Fruit fly (Drosophila melanogaster) whole organism, embryonic: ENCODE measurements around the gene Pc.

Experiments used
- CG10366 ChIP-seq: fragments of 200-800 bp; sonication (Bioruptor generic); IDR thresholded peaks from 2 replicates; pipeline ENCODE4 v1.3.6; 2022; ENCODE audit warnings: missing biosample characterization, missing genetic modification characterization
- CG10959 ChIP-seq: fragments of 200-800 bp; sonication (Bioruptor generic); IDR thresholded peaks from 2 replicates; pipeline ENCODE4 v1.3.6; 2022; ENCODE audit warnings: missing biosample characterization, missing genetic modification characterization
- CG12391 ChIP-seq: fragments of 200-800 bp; sonication (Bioruptor generic); optimal IDR thresholded peaks from 3 replicates; lab custom pipeline; 2018; ENCODE audit warnings: missing biosample characterization, mild to moderate bottlenecking, missing genetic modification characterization, moderate library complexity
- CG13624 ChIP-seq: fragments of 200-800 bp; sonication (Bioruptor generic); optimal IDR thresholded peaks from 2 replicates; lab custom pipeline; 2016; ENCODE audit warnings: missing biosample characterization, missing genetic modification characterization
- CG14014 ChIP-seq: fragments of 200-800 bp; sonication (Bioruptor generic); IDR thresholded peaks from 2 replicates; pipeline ENCODE4 v1.3.6; 2022; ENCODE audit warnings: missing biosample characterization, missing genetic modification characterization
- CG15269 ChIP-seq: fragments of 200-800 bp; sonication (Bioruptor generic); optimal IDR thresholded peaks from 2 replicates; lab custom pipeline; 2018; ENCODE audit warnings: missing biosample characterization, mild to moderate bottlenecking, missing genetic modification characterization, moderate library complexity
- CG17912 ChIP-seq: fragments of 200-800 bp; sonication (Bioruptor generic); optimal IDR thresholded peaks from 2 replicates; lab custom pipeline; 2018; ENCODE audit warnings: missing biosample characterization, mild to moderate bottlenecking, missing genetic modification characterization
- CG18619 ChIP-seq: fragments of 200-800 bp; sonication (Bioruptor generic); optimal IDR thresholded peaks from 3 replicates; lab custom pipeline; 2017; ENCODE audit warnings: missing biosample characterization, mild to moderate bottlenecking, missing genetic modification characterization
- CG2202 ChIP-seq: fragments of 200-800 bp; sonication (Bioruptor generic); optimal IDR thresholded peaks from 2 replicates; lab custom pipeline; 2018; ENCODE audit warnings: missing biosample characterization, mild to moderate bottlenecking, missing genetic modification characterization
- CG31365 ChIP-seq: fragments of 200-800 bp; sonication (Bioruptor generic); optimal IDR thresholded peaks from 2 replicates; lab custom pipeline; 2018; ENCODE audit warnings: missing biosample characterization, mild to moderate bottlenecking, missing genetic modification characterization
- CG4360 ChIP-seq: fragments of 200-800 bp; sonication (Bioruptor generic); IDR thresholded peaks from 2 replicates; pipeline ENCODE4 v1.3.6; 2022; ENCODE audit warnings: missing biosample characterization, missing genetic modification characterization
- CG4404 ChIP-seq: fragments of 200-800 bp; sonication (Bioruptor generic); IDR thresholded peaks from 2 replicates; pipeline ENCODE4 v1.3.6; 2022; ENCODE audit warnings: missing biosample characterization, missing genetic modification characterization
- CG6791 ChIP-seq: fragments of 200-800 bp; sonication (Bioruptor generic); IDR thresholded peaks from 3 replicates; pipeline ENCODE4 v1.3.6; 2022; ENCODE audit warnings: missing biosample characterization, missing genetic modification characterization; ENCODE audit not compliant: partially characterized antibody
- CG7357 ChIP-seq: fragments of 200-800 bp; sonication (Bioruptor generic); IDR thresholded peaks from 3 replicates; pipeline ENCODE4 v1.3.6; 2022; ENCODE audit warnings: missing biosample characterization, missing genetic modification characterization
- CG7786 ChIP-seq: fragments of 200-800 bp; sonication (Bioruptor generic); optimal IDR thresholded peaks from 2 replicates; lab custom pipeline; 2016; ENCODE audit warnings: missing biosample characterization, missing genetic modification characterization
- CG8281 ChIP-seq: fragments of 200-800 bp; sonication (Bioruptor generic); optimal IDR thresholded peaks from 2 replicates; lab custom pipeline; 2018; ENCODE audit warnings: missing biosample characterization, mild to moderate bottlenecking, missing genetic modification characterization, moderate library complexity
- CG8478 ChIP-seq: fragments of >200 bp; optimal IDR thresholded peaks from 2 replicates; lab custom pipeline; 2018
- Dad ChIP-seq: fragments of 200-800 bp; sonication (Bioruptor generic); optimal IDR thresholded peaks from 3 replicates; lab custom pipeline; 2016; ENCODE audit warnings: missing biosample characterization, missing genetic modification characterization
- Dref ChIP-seq: fragments of 200-800 bp; sonication (Bioruptor generic); IDR thresholded peaks from 2 replicates; pipeline ENCODE4 v1.3.6; 2022; ENCODE audit warnings: missing biosample characterization, missing genetic modification characterization
- E2f1 ChIP-seq: fragments of 200-800 bp; sonication (Bioruptor generic); IDR thresholded peaks from 2 replicates; pipeline ENCODE4 v1.3.6; 2022; ENCODE audit warnings: missing biosample characterization, missing genetic modification characterization
- Ets65A ChIP-seq: fragments of 200-800 bp; sonication (Bioruptor generic); peaks from one replicate; lab custom pipeline; 2016; ENCODE audit warnings: missing biosample characterization, missing genetic modification characterization
- GATAe ChIP-seq: fragments of 200-800 bp; sonication (Bioruptor generic); conservative IDR thresholded peaks from 2 replicates; pipeline ENCODE4 v1.3.6; 2022; ENCODE audit warnings: missing biosample characterization, missing genetic modification characterization
- HLH3B ChIP-seq: fragments of 200-800 bp; sonication (Bioruptor generic); IDR thresholded peaks from 2 replicates; pipeline ENCODE4 v1.3.6; 2022; ENCODE audit warnings: missing biosample characterization, missing genetic modification characterization
- HLHmδ ChIP-seq: fragments of 200-800 bp; sonication (Bioruptor generic); optimal IDR thresholded peaks from 2 replicates; lab custom pipeline; 2018; ENCODE audit warnings: missing biosample characterization, mild to moderate bottlenecking, missing genetic modification characterization, moderate library complexity
- Hr3 ChIP-seq: fragments of 200-800 bp; sonication (Bioruptor generic); optimal IDR thresholded peaks from 3 replicates; lab custom pipeline; 2016; ENCODE audit warnings: missing biosample characterization, missing genetic modification characterization
- Hr39 ChIP-seq: fragments of >200 bp; optimal IDR thresholded peaks from 2 replicates; lab custom pipeline; 2017
- Lhr ChIP-seq: fragments of 200-800 bp; sonication (Bioruptor generic); optimal IDR thresholded peaks from 3 replicates; lab custom pipeline; 2017; ENCODE audit warnings: mild to moderate bottlenecking, missing biosample characterization, missing genetic modification reagents, missing genetic modification characterization
- Med ChIP-seq: fragments of 200-800 bp; sonication (Bioruptor generic); peaks from one replicate; lab custom pipeline; 2016; ENCODE audit warnings: missing biosample characterization, missing genetic modification characterization, mild to moderate bottlenecking, inconsistent platforms, moderate library complexity
- NC2β ChIP-seq: fragments of 200-800 bp; sonication (Bioruptor generic); optimal IDR thresholded peaks from 2 replicates; lab custom pipeline; 2016; ENCODE audit warnings: missing biosample characterization, missing genetic modification characterization
- Nf-YB ChIP-seq: fragments of 200-800 bp; sonication (Bioruptor generic); optimal IDR thresholded peaks from 3 replicates; lab custom pipeline; 2019; ENCODE audit warnings: missing biosample characterization, mild to moderate bottlenecking, missing genetic modification characterization, moderate library complexity
- Rfx ChIP-seq: fragments of 200-800 bp; sonication (Bioruptor generic); IDR thresholded peaks from 2 replicates; pipeline ENCODE4 v1.3.6; 2022; ENCODE audit warnings: missing biosample characterization, missing genetic modification characterization
- Spps ChIP-seq: fragments of 200-800 bp; sonication (Bioruptor generic); optimal IDR thresholded peaks from 2 replicates; lab custom pipeline; 2018; ENCODE audit warnings: missing biosample characterization, mild to moderate bottlenecking, missing genetic modification characterization
- Sry-δ ChIP-seq: fragments of 200-800 bp; sonication (Bioruptor generic); optimal IDR thresholded peaks from 2 replicates; lab custom pipeline; 2016; ENCODE audit warnings: missing biosample characterization, missing genetic modification characterization
- TFAM ChIP-seq: fragments of 200-800 bp; sonication (Bioruptor generic); optimal IDR thresholded peaks from 2 replicates; lab custom pipeline; 2017; ENCODE audit warnings: missing biosample characterization, missing genetic modification characterization, inconsistent platforms
- bowl ChIP-seq: fragments of 200-800 bp; sonication (Bioruptor generic); IDR thresholded peaks from 2 replicates; pipeline ENCODE4 v1.3.6; 2022; ENCODE audit warnings: missing biosample characterization, missing genetic modification characterization
- cad ChIP-seq: fragments of >200 bp; optimal IDR thresholded peaks from 2 replicates; lab custom pipeline; 2017; ENCODE audit warnings: missing biosample characterization, missing genetic modification characterization
- crol ChIP-seq: fragments of 200-800 bp; sonication (Bioruptor generic); IDR thresholded peaks from 2 replicates; pipeline ENCODE4 v1.3.6; 2022; ENCODE audit warnings: missing biosample characterization, missing genetic modification characterization
- dm ChIP-seq: fragments of 200-800 bp; sonication (Bioruptor generic); optimal IDR thresholded peaks from 3 replicates; lab custom pipeline; 2016; ENCODE audit warnings: missing biosample characterization, missing genetic modification characterization
- dmrt11E ChIP-seq: fragments of 200-800 bp; sonication (Bioruptor generic); optimal IDR thresholded peaks from 3 replicates; lab custom pipeline; 2018; ENCODE audit warnings: missing biosample characterization, mild to moderate bottlenecking, missing genetic modification characterization, moderate library complexity
- ftz-f1 ChIP-seq: fragments of 200-800 bp; sonication (Bioruptor generic); optimal IDR thresholded peaks from 2 replicates; lab custom pipeline; 2016; ENCODE audit warnings: missing biosample characterization, missing genetic modification characterization
- jumu ChIP-seq: fragments of 200-800 bp; sonication (Bioruptor generic); optimal IDR thresholded peaks from 3 replicates; lab custom pipeline; 2016; ENCODE audit warnings: missing biosample characterization, missing genetic modification characterization
- ken ChIP-seq: fragments of 200-800 bp; sonication (Bioruptor generic); IDR thresholded peaks from 3 replicates; pipeline ENCODE4 v1.3.6; 2022; ENCODE audit warnings: missing biosample characterization, missing genetic modification characterization
- luna ChIP-seq: fragments of 200-800 bp; sonication (Bioruptor generic); optimal IDR thresholded peaks from 2 replicates; lab custom pipeline; 2016; ENCODE audit warnings: missing biosample characterization, missing genetic modification characterization
- maf-S ChIP-seq: fragments of 200-800 bp; sonication (Bioruptor generic); optimal IDR thresholded peaks from 2 replicates; lab custom pipeline; 2016; ENCODE audit warnings: missing biosample characterization, missing genetic modification characterization
- nmo ChIP-seq: fragments of 200-800 bp; sonication (Bioruptor generic); optimal IDR thresholded peaks from 2 replicates; lab custom pipeline; 2018; ENCODE audit warnings: missing biosample characterization, mild to moderate bottlenecking, missing genetic modification characterization, moderate library complexity
- peb ChIP-seq: fragments of 200-800 bp; sonication (Bioruptor generic); IDR thresholded peaks from 2 replicates; pipeline ENCODE4 v1.3.6; 2022; ENCODE audit warnings: missing biosample characterization, missing genetic modification characterization
- pros ChIP-seq: fragments of 200-800 bp; sonication (Bioruptor generic); optimal IDR thresholded peaks from 3 replicates; lab custom pipeline; 2019; ENCODE audit warnings: missing biosample characterization, mild to moderate bottlenecking, missing genetic modification characterization, moderate library complexity
- sens-2 ChIP-seq: fragments of 200-800 bp; sonication (Bioruptor generic); IDR thresholded peaks from 2 replicates; pipeline ENCODE4 v1.3.6; 2022; ENCODE audit warnings: missing biosample characterization, missing genetic modification characterization
- slou ChIP-seq: fragments of 200-800 bp; sonication (Bioruptor generic); optimal IDR thresholded peaks from 3 replicates; lab custom pipeline; 2016; ENCODE audit warnings: missing biosample characterization, missing genetic modification characterization
- tna ChIP-seq: fragments of 200-800 bp; sonication (Bioruptor generic); IDR thresholded peaks from 2 replicates; pipeline ENCODE4 v1.3.6; 2022; ENCODE audit warnings: missing biosample characterization, missing genetic modification characterization; ENCODE audit not compliant: partially characterized antibody

Pc gene

dm6 chr3L:21321807-21322503 is 4.1 kb upstream of the Pc start (continued):
- TF ChIP-seq CG15269 (peak; percentile 51), ken (GFP tag; lab: Robert Waterston, UW) (no peak), Nf-YB (GFP tag; lab: Kevin White, UChicago) (peak; percentile 8), Sry-δ (GFP tag; lab: Kevin White, UChicago) (no peak), Spps (tag; lab: Kevin White, UChicago) (no peak), Hr3 (GFP tag; lab: Kevin White, UChicago) (no peak), TFAM (GFP tag; lab: Kevin White, UChicago) (no peak), HLH3B (GFP tag; lab: Robert Waterston, UW) (no peak)

DNA sequence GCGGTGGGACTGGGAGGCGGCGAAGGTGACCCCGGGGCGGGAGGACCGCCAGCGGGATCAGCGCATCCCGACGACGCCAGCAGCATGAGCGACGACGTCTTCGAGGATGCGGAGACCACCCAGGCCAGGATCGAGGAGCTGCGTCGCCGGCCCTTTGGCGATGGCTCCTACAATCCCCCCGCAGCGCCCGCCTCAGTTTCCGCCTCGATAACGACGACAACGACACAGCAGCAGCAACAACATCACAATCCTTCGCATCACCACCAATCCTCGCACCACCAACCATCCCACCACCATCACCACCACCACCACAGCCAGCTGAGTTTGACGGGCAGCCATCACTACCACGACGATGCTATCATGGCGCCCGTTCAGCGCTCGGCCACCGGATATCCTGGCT is 2.1 kb upstream of the Pc start:
- TF ChIP-seq Dad (GFP tag; lab: Kevin White, UChicago) = no peak
- no peak for TF ChIP-seq maf-S (GFP tag; lab: Kevin White, UChicago)
- TF ChIP-seq dmrt11E (tag; lab: Kevin White, UChicago) = no peak
- TF ChIP-seq CG14014 (GFP tag; lab: Robert Waterston, UW) = no peak
- no peak for TF ChIP-seq slou (GFP tag; lab: Kevin White, UChicago)
- no peak for TF ChIP-seq CG13624 (GFP tag; lab: Kevin White, UChicago)
- TF ChIP-seq luna = no peak
- no peak for TF ChIP-seq Rfx (GFP tag; lab: Robert Waterston, UW)
- TF ChIP-seq nmo (GFP tag; lab: Kevin White, UChicago) = no peak
- TF ChIP-seq HLHmδ (GFP tag; lab: Kevin White, UChicago) = no peak
- TF ChIP-seq CG18619 = no peak
- TF ChIP-seq CG7357 (GFP tag; lab: Robert Waterston, UW) = no peak
- no peak for TF ChIP-seq GATAe (GFP tag; lab: Robert Waterston, UW)
- no peak for TF ChIP-seq sens-2 (GFP tag; lab: Robert Waterston, UW)
- no peak for TF ChIP-seq CG2202 (tag; lab: Kevin White, UChicago)
- no peak for TF ChIP-seq tna
- TF ChIP-seq CG31365 (tag; lab: Kevin White, UChicago) = no peak
- TF ChIP-seq CG4360 (GFP tag; lab: Robert Waterston, UW) = no peak
- TF ChIP-seq cad (GFP tag; lab: Kevin White, UChicago) = no peak
- TF ChIP-seq Hr39 = peak; percentile 24
- no peak for TF ChIP-seq CG17912 (GFP tag; lab: Kevin White, UChicago)
- TF ChIP-seq CG7786 (GFP tag; lab: Kevin White, UChicago) = no peak
- no peak for TF ChIP-seq pros (GFP tag; lab: Kevin White, UChicago)
- TF ChIP-seq Lhr = no peak
- 0 out of 2 replicates have a peak, but pooled peaks have one; percentile 8 for TF ChIP-seq Dref
- TF ChIP-seq Ets65A (GFP tag; lab: Kevin White, UChicago) = peak; percentile 66
- no peak for TF ChIP-seq dm (GFP tag; lab: Kevin White, UChicago)
- no peak for TF ChIP-seq ftz-f1
- TF ChIP-seq CG12391 (tag; lab: Kevin White, UChicago) = no peak
- TF ChIP-seq jumu (GFP tag; lab: Kevin White, UChicago) = no peak
- no peak for TF ChIP-seq CG10366 (GFP tag; lab: Robert Waterston, UW)
- no peak for TF ChIP-seq E2f1 (GFP tag; lab: Robert Waterston, UW)
- no peak for TF ChIP-seq CG10959 (GFP tag; lab: Robert Waterston, UW)
- no peak for TF ChIP-seq CG6791
- TF ChIP-seq peb (GFP tag; lab: Robert Waterston, UW) = no peak
- TF ChIP-seq CG4404 (GFP tag; lab: Robert Waterston, UW) = no peak
- no peak for TF ChIP-seq CG8281 (tag; lab: Kevin White, UChicago)
- TF ChIP-seq CG8478 (lab: Kevin White, UChicago) = peak; percentile 83
- TF ChIP-seq crol (GFP tag; lab: Robert Waterston, UW) = no peak
- peak; percentile 22 for TF ChIP-seq Med (GFP tag; lab: Kevin White, UChicago)
- no peak for TF ChIP-seq NC2β (GFP tag; lab: Kevin White, UChicago)
- no peak for TF ChIP-seq bowl
